Fruit fly (Drosophila melanogaster) whole organism, embryonic: ENCODE data around the gene CG8292.

ENCODE experiments used
- Adf1 ChIP-seq: fragments of 200-800 bp; sonication (Bioruptor generic); IDR thresholded peaks from 2 replicates; pipeline ENCODE4 v1.3.6; 2022; ENCODE audit warnings: missing biosample characterization, missing genetic modification characterization
- Bgb ChIP-seq: fragments of 200-800 bp; sonication (Bioruptor generic); IDR thresholded peaks from 2 replicates; pipeline ENCODE4 v1.3.6; 2022; ENCODE audit warnings: missing biosample characterization, missing genetic modification characterization; ENCODE audit not compliant: partially characterized antibody
- Blimp-1 ChIP-seq: fragments of 200-800 bp; sonication (Bioruptor generic); optimal IDR thresholded peaks from 3 replicates; lab custom pipeline; 2018; ENCODE audit warnings: missing biosample characterization, missing genetic modification characterization, mild to moderate bottlenecking, moderate library complexity, missing genetic modification reagents
- BtbVII ChIP-seq: fragments of 200-800 bp; sonication (Bioruptor generic); optimal IDR thresholded peaks from 3 replicates; lab custom pipeline; 2017; ENCODE audit warnings: missing biosample characterization, mild to moderate bottlenecking, missing genetic modification characterization
- CG11456 ChIP-seq: fragments of 200-800 bp; sonication (Bioruptor generic); IDR thresholded peaks from 3 replicates; pipeline ENCODE4 v1.3.6; 2022; ENCODE audit warnings: missing biosample characterization, missing genetic modification characterization
- CG12219 ChIP-seq: fragments of 200-800 bp; sonication (Bioruptor generic); optimal IDR thresholded peaks from 3 replicates; lab custom pipeline; 2018; ENCODE audit warnings: missing biosample characterization, mild to moderate bottlenecking, missing genetic modification characterization
- CG12942 ChIP-seq: fragments of 200-800 bp; sonication (Bioruptor generic); optimal IDR thresholded peaks from 3 replicates; lab custom pipeline; 2016; ENCODE audit warnings: missing biosample characterization, missing genetic modification characterization
- CG13287 ChIP-seq: fragments of 200-800 bp; sonication (Bioruptor generic); IDR thresholded peaks from 2 replicates; pipeline ENCODE4 v1.3.6; 2022; ENCODE audit warnings: missing biosample characterization, missing genetic modification characterization; ENCODE audit not compliant: partially characterized antibody
- CG13296 ChIP-seq: fragments of 200-800 bp; sonication (Bioruptor generic); optimal IDR thresholded peaks from 3 replicates; lab custom pipeline; 2018; ENCODE audit warnings: missing biosample characterization, mild to moderate bottlenecking, missing genetic modification characterization
- CG13624 ChIP-seq: fragments of 200-800 bp; sonication (Bioruptor generic); optimal IDR thresholded peaks from 2 replicates; lab custom pipeline; 2016; ENCODE audit warnings: missing biosample characterization, missing genetic modification characterization
- CG14667 ChIP-seq: fragments of 200-800 bp; sonication (Bioruptor generic); IDR thresholded peaks from 2 replicates; pipeline ENCODE4 v1.3.6; 2022; ENCODE audit warnings: missing biosample characterization, missing genetic modification characterization
- CG15073 ChIP-seq: fragments of 200-800 bp; sonication (Bioruptor generic); optimal IDR thresholded peaks from 2 replicates; lab custom pipeline; 2016; ENCODE audit warnings: missing biosample characterization, missing genetic modification characterization
- CG15514 ChIP-seq: fragments of 200-800 bp; sonication (Bioruptor generic); optimal IDR thresholded peaks from 3 replicates; lab custom pipeline; 2017; ENCODE audit warnings: missing biosample characterization, missing genetic modification characterization, mild to moderate bottlenecking, moderate library complexity, missing genetic modification reagents
- CG17568 ChIP-seq: fragments of 200-800 bp; sonication (Bioruptor generic); optimal IDR thresholded peaks from 2 replicates; lab custom pipeline; 2018; ENCODE audit warnings: missing biosample characterization, mild to moderate bottlenecking, missing genetic modification characterization, moderate library complexity
- CG17829 ChIP-seq: fragments of 200-800 bp; optimal IDR thresholded peaks from 2 replicates; lab custom pipeline; 2019; ENCODE audit warnings: missing biosample characterization, mild to moderate bottlenecking, missing genetic modification characterization, moderate library complexity
- CG18619 ChIP-seq: fragments of 200-800 bp; sonication (Bioruptor generic); optimal IDR thresholded peaks from 3 replicates; lab custom pipeline; 2017; ENCODE audit warnings: missing biosample characterization, mild to moderate bottlenecking, missing genetic modification characterization
- CG31224 ChIP-seq: fragments of 200-800 bp; sonication (Bioruptor generic); IDR thresholded peaks from 2 replicates; pipeline ENCODE4 v1.3.6; 2022; ENCODE audit warnings: missing biosample characterization, missing genetic modification characterization
- CG31388 ChIP-seq: fragments of 200-800 bp; sonication (Bioruptor generic); optimal IDR thresholded peaks from 2 replicates; lab custom pipeline; 2016; ENCODE audit warnings: missing biosample characterization, missing genetic modification characterization
- CG31441 ChIP-seq: fragments of 200-800 bp; sonication (Bioruptor generic); IDR thresholded peaks from 2 replicates; pipeline ENCODE4 v1.3.6; 2022; ENCODE audit warnings: missing biosample characterization, missing genetic modification characterization
- CG34376 ChIP-seq: fragments of 200-800 bp; sonication (Bioruptor generic); optimal IDR thresholded peaks from 2 replicates; lab custom pipeline; 2018; ENCODE audit warnings: missing biosample characterization, mild to moderate bottlenecking, missing genetic modification characterization
- CG4360 ChIP-seq: fragments of 200-800 bp; sonication (Bioruptor generic); IDR thresholded peaks from 2 replicates; pipeline ENCODE4 v1.3.6; 2022; ENCODE audit warnings: missing biosample characterization, missing genetic modification characterization
- CG6654 ChIP-seq: fragments of 200-800 bp; sonication (Bioruptor generic); optimal IDR thresholded peaks from 2 replicates; lab custom pipeline; 2017; ENCODE audit warnings: missing biosample characterization, mild to moderate bottlenecking, missing genetic modification characterization
- CG7786 ChIP-seq: fragments of 200-800 bp; sonication (Bioruptor generic); optimal IDR thresholded peaks from 2 replicates; lab custom pipeline; 2016; ENCODE audit warnings: missing biosample characterization, missing genetic modification characterization
- CG8388 ChIP-seq: fragments of 200-800 bp; sonication (Bioruptor generic); optimal IDR thresholded peaks from 2 replicates; lab custom pipeline; 2019; ENCODE audit warnings: missing biosample characterization, mild to moderate bottlenecking, missing genetic modification characterization, moderate library complexity
- CHES-1-like ChIP-seq: fragments of 200-800 bp; sonication (Bioruptor generic); optimal IDR thresholded peaks from 2 replicates; lab custom pipeline; 2016; ENCODE audit warnings: missing biosample characterization, missing genetic modification characterization
- CTCF ChIP-seq: fragments of 200-800 bp; sonication (Bioruptor generic); optimal IDR thresholded peaks from 2 replicates; lab custom pipeline; 2017; ENCODE audit warnings: missing biosample characterization, mild to moderate bottlenecking, missing genetic modification characterization, moderate library complexity
- Camta ChIP-seq: fragments of 200-800 bp; sonication (Bioruptor generic); optimal IDR thresholded peaks from 2 replicates; lab custom pipeline; 2016; ENCODE audit warnings: missing biosample characterization, missing genetic modification characterization
- Chrac-16 ChIP-seq: fragments of 200-800 bp; sonication (Bioruptor generic); optimal IDR thresholded peaks from 3 replicates; lab custom pipeline; 2016; ENCODE audit warnings: missing biosample characterization, missing genetic modification characterization
- Dbx ChIP-seq: fragments of 200-800 bp; sonication (Bioruptor generic); IDR thresholded peaks from 3 replicates; pipeline ENCODE4 v1.3.6; 2022; ENCODE audit warnings: missing biosample characterization, missing genetic modification characterization
- Dip3 ChIP-seq: fragments of 200-800 bp; sonication (Bioruptor generic); optimal IDR thresholded peaks from 3 replicates; lab custom pipeline; 2016; ENCODE audit warnings: missing biosample characterization, missing genetic modification characterization
- E2f1 ChIP-seq: fragments of 200-800 bp; sonication (Bioruptor generic); IDR thresholded peaks from 2 replicates; pipeline ENCODE4 v1.3.6; 2022; ENCODE audit warnings: missing biosample characterization, missing genetic modification characterization
- NFAT ChIP-seq: fragments of 200-800 bp; sonication (Bioruptor generic); IDR thresholded peaks from 2 replicates; pipeline ENCODE4 v1.3.6; 2022; ENCODE audit warnings: missing biosample characterization, missing genetic modification characterization
- NK7.1 ChIP-seq: fragments of 200-800 bp; sonication (Bioruptor generic); optimal IDR thresholded peaks from 3 replicates; lab custom pipeline; 2016; ENCODE audit warnings: missing biosample characterization, missing genetic modification characterization
- Neu2 ChIP-seq: fragments of 200-800 bp; sonication (Bioruptor generic); optimal IDR thresholded peaks from 3 replicates; lab custom pipeline; 2016; ENCODE audit warnings: missing biosample characterization, missing genetic modification characterization, borderline replicate concordance
- Poxn ChIP-seq: fragments of 200-800 bp; sonication (Bioruptor generic); IDR thresholded peaks from 2 replicates; pipeline ENCODE4 v1.3.6; 2022; ENCODE audit warnings: missing biosample characterization, missing genetic modification characterization
- Sox102F ChIP-seq: fragments of 200-800 bp; sonication (Bioruptor generic); optimal IDR thresholded peaks from 2 replicates; lab custom pipeline; 2018; ENCODE audit warnings: missing biosample characterization, mild to moderate bottlenecking, missing genetic modification characterization, moderate library complexity
- ara ChIP-seq: fragments of 200-800 bp; sonication (Bioruptor generic); IDR thresholded peaks from 2 replicates; pipeline ENCODE4 v1.3.6; 2022; ENCODE audit warnings: missing biosample characterization, missing genetic modification characterization
- ato ChIP-seq: fragments of 200-800 bp; sonication (Bioruptor generic); IDR thresholded peaks from 2 replicates; pipeline ENCODE4 v1.3.6; 2022; ENCODE audit warnings: missing biosample characterization, missing genetic modification characterization; ENCODE audit not compliant: partially characterized antibody
- bigmax ChIP-seq: fragments of 200-800 bp; sonication (Bioruptor generic); optimal IDR thresholded peaks from 2 replicates; lab custom pipeline; 2018; ENCODE audit warnings: missing biosample characterization, mild to moderate bottlenecking, missing genetic modification characterization
- cas ChIP-seq: fragments of 200-800 bp; sonication (Bioruptor generic); IDR thresholded peaks from 2 replicates; pipeline ENCODE4 v1.3.6; 2022; ENCODE audit warnings: missing biosample characterization, missing genetic modification characterization
- dati ChIP-seq: fragments of 200-800 bp; sonication (Bioruptor generic); IDR thresholded peaks from 2 replicates; pipeline ENCODE4 v1.3.6; 2022; ENCODE audit warnings: missing biosample characterization, missing genetic modification characterization
- emc ChIP-seq: fragments of 200-800 bp; sonication (Bioruptor generic); optimal IDR thresholded peaks from 2 replicates; lab custom pipeline; 2016; ENCODE audit warnings: missing biosample characterization, missing genetic modification characterization
- gsb ChIP-seq: fragments of 200-800 bp; sonication (Bioruptor generic); IDR thresholded peaks from 2 replicates; pipeline ENCODE4 v1.3.6; 2022; ENCODE audit warnings: missing biosample characterization, missing genetic modification characterization
- jigr1 ChIP-seq: fragments of 200-800 bp; sonication (Bioruptor generic); IDR thresholded peaks from 3 replicates; pipeline ENCODE4 v1.3.6; 2022; ENCODE audit warnings: missing biosample characterization, missing genetic modification characterization
- lola ChIP-seq, 3 experiments: fragments of >200 bp in 2 of 3; fragments of 200-800 bp in 1 of 3; sonication (Bioruptor generic) in 1 of 3; optimal IDR thresholded peaks; 2 replicates each; lab custom pipeline; 2017 to 2019; ENCODE audit warnings: missing biosample characterization in 3 of 3, missing genetic modification characterization in 3 of 3, mild to moderate bottlenecking in 1 of 3, moderate library complexity in 1 of 3
- pros ChIP-seq: fragments of 200-800 bp; sonication (Bioruptor generic); optimal IDR thresholded peaks from 3 replicates; lab custom pipeline; 2019; ENCODE audit warnings: missing biosample characterization, mild to moderate bottlenecking, missing genetic modification characterization, moderate library complexity
- sens-2 ChIP-seq: fragments of 200-800 bp; sonication (Bioruptor generic); IDR thresholded peaks from 2 replicates; pipeline ENCODE4 v1.3.6; 2022; ENCODE audit warnings: missing biosample characterization, missing genetic modification characterization
- slp2 ChIP-seq: fragments of 200-800 bp; sonication (Bioruptor generic); optimal IDR thresholded peaks from 2 replicates; lab custom pipeline; 2016; ENCODE audit warnings: missing biosample characterization, missing genetic modification characterization
- unpg ChIP-seq: fragments of 200-800 bp; sonication (Bioruptor generic); optimal IDR thresholded peaks from 3 replicates; lab custom pipeline; 2018; ENCODE audit warnings: missing biosample characterization, mild to moderate bottlenecking, missing genetic modification characterization, moderate library complexity
- z ChIP-seq: fragments of 200-800 bp; sonication (Bioruptor generic); IDR thresholded peaks from 3 replicates; pipeline ENCODE4 v1.3.6; 2022; ENCODE audit warnings: missing biosample characterization, missing genetic modification characterization

CG8292 gene

DNA sequence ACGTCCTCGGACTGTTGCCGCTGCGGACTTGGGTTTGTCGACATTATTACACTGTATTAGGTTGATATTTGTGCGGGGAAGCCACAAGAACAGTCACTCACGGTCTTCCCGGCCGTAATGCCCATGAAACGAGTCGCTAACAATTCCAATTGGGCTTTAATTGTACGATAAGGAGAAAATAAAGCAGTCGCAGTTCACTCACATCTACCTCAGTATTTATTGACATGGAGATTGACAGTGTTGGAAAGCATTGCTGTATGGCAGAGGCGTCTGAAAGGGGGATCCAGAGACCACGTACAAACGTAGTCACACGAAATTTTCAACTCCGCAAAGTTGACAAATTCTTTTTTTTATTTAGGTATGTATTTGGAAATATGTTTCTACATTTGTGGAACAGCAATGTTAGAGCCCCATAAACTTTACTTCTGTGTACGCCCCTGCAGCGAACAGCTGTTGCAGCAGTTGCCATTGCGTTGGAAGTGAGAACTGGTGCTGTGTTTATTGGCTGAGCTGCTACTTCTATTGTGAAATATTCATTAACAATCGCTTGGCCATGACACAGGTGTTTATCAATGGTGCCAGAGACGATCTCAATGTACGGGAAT lies 5.0 kb downstream of the CG8292 start, which contains the start of the genes CG8372 and CG8360 (continued):
- peak; percentile 99 for TF ChIP-seq E2f1 (GFP tag; lab: Robert Waterston, UW)
- TF ChIP-seq Poxn (GFP tag; lab: Robert Waterston, UW), result peak; percentile 91
- TF ChIP-seq CG17829, result peak; percentile 98
- TF ChIP-seq lola (GFP tag; optimal IDR thresholded peaks at IDR 0.05; lab: Kevin White, UChicago), result peak in 1 of 3 experiments; percentile 98
- peak; percentile 99 for TF ChIP-seq CG7786 (GFP tag; lab: Kevin White, UChicago)
- peak; percentile 97 for TF ChIP-seq CG8388 (GFP tag; lab: Kevin White, UChicago)
- peak; percentile 99 for TF ChIP-seq ara (GFP tag; lab: Robert Waterston, UW)
- TF ChIP-seq unpg (GFP tag; lab: Kevin White, UChicago), result peak; percentile 99
- peak; percentile 99 for TF ChIP-seq NFAT (GFP tag; lab: Robert Waterston, UW)
- peak; percentile 98 for TF ChIP-seq Dbx
- peak; percentile 99 for TF ChIP-seq CG12942 (GFP tag; lab: Kevin White, UChicago)
- TF ChIP-seq cas (GFP tag; lab: Robert Waterston, UW), result peak; percentile 97
- peak; percentile 99 for TF ChIP-seq slp2
- peak; percentile 99 for TF ChIP-seq Dip3 (GFP tag; lab: Kevin White, UChicago)
- TF ChIP-seq Chrac-16, result peak; percentile 99
- peak; percentile 98 for TF ChIP-seq CG13296 (GFP tag; lab: Kevin White, UChicago)
- TF ChIP-seq Blimp-1, result peak; percentile 97
- peak; percentile 95 for TF ChIP-seq Neu2 (GFP tag; lab: Kevin White, UChicago)
- peak; percentile 98 for TF ChIP-seq BtbVII (GFP tag; lab: Kevin White, UChicago)
- peak; percentile 98 for TF ChIP-seq emc (GFP tag; lab: Kevin White, UChicago)
- peak; percentile 44; the same call in 1 of the 2 replicates for TF ChIP-seq ato
- peak; percentile 99 for TF ChIP-seq CG13624
- peak; percentile 99 for TF ChIP-seq CG11456 (GFP tag; lab: Robert Waterston, UW)
- TF ChIP-seq CHES-1-like (GFP tag; lab: Kevin White, UChicago), result peak; percentile 99
- peak; percentile 90 for TF ChIP-seq Adf1
- peak; percentile 98 for TF ChIP-seq CG18619 (GFP tag; lab: Kevin White, UChicago)
- peak; percentile 90 for TF ChIP-seq CG4360 (GFP tag; lab: Robert Waterston, UW)
- peak; percentile 96 for TF ChIP-seq CG15514
- TF ChIP-seq Sox102F (GFP tag; lab: Kevin White, UChicago), result peak; percentile 98
- peak; percentile 97 for TF ChIP-seq CG31388 (GFP tag; lab: Kevin White, UChicago)
- TF ChIP-seq gsb (GFP tag; lab: Robert Waterston, UW), result peak; percentile 98
- peak; percentile 92 for TF ChIP-seq CG15073 (GFP tag; lab: Kevin White, UChicago)
- peak; percentile 97 for TF ChIP-seq jigr1 (GFP tag; lab: Robert Waterston, UW)
- TF ChIP-seq CG34376 (GFP tag; lab: Kevin White, UChicago), result peak; percentile 98
- peak; percentile 33; the same call in 1 of the 2 replicates for TF ChIP-seq Bgb
- TF ChIP-seq z (GFP tag; lab: Robert Waterston, UW), result peak; percentile 84
- peak; percentile 98 for TF ChIP-seq CG17568
- TF ChIP-seq dati (GFP tag; lab: Robert Waterston, UW), result peak; percentile 99
- peak; percentile 93 for TF ChIP-seq CG6654 (GFP tag; lab: Kevin White, UChicago)
- peak; percentile 97 for TF ChIP-seq CG31224
- TF ChIP-seq bigmax (GFP tag; lab: Kevin White, UChicago), result peak; percentile 76
- peak; percentile 98 for TF ChIP-seq NK7.1
- TF ChIP-seq sens-2 (GFP tag; lab: Robert Waterston, UW), result peak; percentile 99
- TF ChIP-seq pros, result peak; percentile 65
- peak; percentile 98 for TF ChIP-seq CG31441 (GFP tag; lab: Robert Waterston, UW)
- TF ChIP-seq CTCF, result peak; percentile 76
- peak; percentile 98 for TF ChIP-seq CG12219
- peak; percentile 99 for TF ChIP-seq Camta (GFP tag; lab: Kevin White, UChicago)
- TF ChIP-seq CG14667, result peak; percentile 99
- TF ChIP-seq CG13287 (GFP tag; lab: Robert Waterston, UW), result peak; percentile 75
